Worm (Caenorhabditis elegans): Measurements from ENCODE around the gene F23B12.4.
A peak's percentile ranks its signal among the peaks of the same experiment; 100 is the strongest.

The F23B12.4 gene

ce11 chrV:14440841-14441240 is at the start of gene F23B12.4:
Gene F23B12.4 (plus strand): TSS chrV:14441141.
- TF ChIP-seq him-1 (tag; optimal IDR thresholded peaks at IDR 0.05) = no peak
- no peak for TF ChIP-seq dao-5 (tag; optimal IDR thresholded peaks at IDR 0.05)

- TF ChIP-seq him-1 (tag; optimal IDR thresholded peaks at IDR 0.05) = no peak
- no peak for TF ChIP-seq W03F9.2 (tag; optimal IDR thresholded peaks at IDR 0.05)
- TF ChIP-seq dao-5 (tag; optimal IDR thresholded peaks at IDR 0.05) = no peak
These were observed 49.1 kb upstream of the F23B12.4 start, which contains the start of gene C15H11.10 for ce11 chrV:14391830-14392229. Gene C15H11.10 (plus strand): TSS chrV:14392130.

ce11 chrV:14393504-14393903 is 47.4 kb upstream of the F23B12.4 start, which contains the start of gene C15H11.1:
Gene C15H11.1 (plus strand): TSS chrV:14393804.
- TF ChIP-seq W03F9.2 (tag; optimal IDR thresholded peaks at IDR 0.05) (no peak), him-1 (tag; optimal IDR thresholded peaks at IDR 0.05) (no peak), dao-5 (tag; optimal IDR thresholded peaks at IDR 0.05) (no peak)

ce11 chrV:14394743-14395142 is 46.2 kb upstream of the F23B12.4 start, which contains the start of gene C15H11.13:
Gene C15H11.13 (plus strand): TSS chrV:14395043.
- TF ChIP-seq dao-5 (tag; optimal IDR thresholded peaks at IDR 0.05) = no peak
- no peak for TF ChIP-seq W03F9.2 (tag; optimal IDR thresholded peaks at IDR 0.05)
- no peak for TF ChIP-seq him-1 (tag; optimal IDR thresholded peaks at IDR 0.05)

DNA sequence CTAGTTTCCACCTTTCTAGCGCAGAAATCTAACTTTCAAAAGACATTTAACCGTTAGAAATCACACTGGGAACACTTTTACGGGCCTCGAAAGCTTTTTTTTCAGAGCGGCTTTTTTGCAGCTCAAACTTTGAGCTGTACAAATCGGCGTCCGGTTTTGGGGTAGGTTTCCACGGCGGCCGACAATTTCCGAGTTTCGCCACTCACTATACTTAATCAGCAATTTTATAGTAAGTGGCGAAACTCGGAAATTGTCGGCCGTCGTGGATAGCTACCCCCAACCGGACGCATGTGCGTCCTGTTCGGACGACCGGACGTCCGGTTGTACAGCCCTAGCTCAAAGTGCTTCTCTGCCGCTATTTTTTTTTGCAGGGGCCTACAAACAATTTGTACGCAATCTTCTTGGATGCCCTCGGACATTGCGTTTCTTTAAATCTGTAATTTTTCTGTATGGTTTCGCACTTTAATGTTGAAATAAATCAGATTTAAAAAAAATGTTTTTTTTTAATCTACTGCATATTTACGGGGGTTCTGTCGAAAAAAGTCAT is 44.7 kb upstream of the F23B12.4 start:
- TF ChIP-seq W03F9.2 (tag; optimal IDR thresholded peaks at IDR 0.05) = no peak
- TF ChIP-seq him-1 (tag; optimal IDR thresholded peaks at IDR 0.05) = no peak
- no peak for TF ChIP-seq dao-5 (tag; optimal IDR thresholded peaks at IDR 0.05)

ce11 chrV:14405647-14406046 is 35.3 kb upstream of the F23B12.4 start:
- TF ChIP-seq him-1 (tag; optimal IDR thresholded peaks at IDR 0.05) (no peak), W03F9.2 (tag; optimal IDR thresholded peaks at IDR 0.05) (no peak), dao-5 (tag; optimal IDR thresholded peaks at IDR 0.05) (no peak)

DNA sequence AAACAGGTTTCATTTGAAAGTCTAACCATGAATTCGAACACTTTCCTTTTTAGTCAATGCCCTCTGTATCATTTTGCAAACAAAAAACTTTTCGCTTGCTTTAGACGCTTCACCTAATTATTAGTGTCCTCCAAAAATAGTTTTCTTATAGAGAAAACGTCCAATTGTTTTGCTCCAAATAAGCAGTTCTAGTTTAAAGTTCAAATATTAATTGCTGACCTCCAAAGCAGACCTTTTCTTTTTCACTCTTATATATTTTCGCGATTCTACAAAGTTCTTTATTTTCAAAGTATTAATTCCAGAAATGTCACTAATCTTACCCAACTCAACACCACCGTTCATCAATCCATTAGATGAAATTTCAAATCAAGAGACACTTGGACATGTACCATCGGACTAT is 32.2 kb upstream of the F23B12.4 start, which contains the start of gene gnrr-2:
Gene gnrr-2, plus strand, starts transcription at position 301 of the 400 bp plus-strand sequence.
- TF ChIP-seq him-1 (tag; optimal IDR thresholded peaks at IDR 0.05) (no peak), W03F9.2 (tag; optimal IDR thresholded peaks at IDR 0.05) (no peak), dao-5 (tag; optimal IDR thresholded peaks at IDR 0.05) (no peak)

DNA sequence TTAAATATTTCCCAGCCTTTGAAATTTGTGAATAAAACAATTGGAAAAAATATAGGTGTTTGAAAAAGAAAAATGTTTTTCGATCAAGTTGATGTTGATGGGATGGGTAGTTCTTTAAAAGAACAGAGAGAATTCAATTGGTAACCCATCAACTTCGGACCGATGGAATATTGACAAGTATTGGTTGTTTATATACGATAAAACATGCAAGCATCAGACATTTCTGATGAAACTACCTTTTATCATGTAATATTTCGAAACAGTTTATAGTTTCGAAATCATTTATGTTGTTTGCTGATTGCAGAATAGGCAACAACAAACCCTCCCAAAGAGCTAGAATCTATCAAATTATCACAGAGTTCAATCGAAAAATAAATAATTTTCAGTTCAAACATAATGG is 31.0 kb upstream of the F23B12.4 start:
- no peak for TF ChIP-seq W03F9.2 (tag; optimal IDR thresholded peaks at IDR 0.05)
- TF ChIP-seq dao-5 (tag; optimal IDR thresholded peaks at IDR 0.05) = no peak
- TF ChIP-seq him-1 (tag; optimal IDR thresholded peaks at IDR 0.05) = no peak

DNA sequence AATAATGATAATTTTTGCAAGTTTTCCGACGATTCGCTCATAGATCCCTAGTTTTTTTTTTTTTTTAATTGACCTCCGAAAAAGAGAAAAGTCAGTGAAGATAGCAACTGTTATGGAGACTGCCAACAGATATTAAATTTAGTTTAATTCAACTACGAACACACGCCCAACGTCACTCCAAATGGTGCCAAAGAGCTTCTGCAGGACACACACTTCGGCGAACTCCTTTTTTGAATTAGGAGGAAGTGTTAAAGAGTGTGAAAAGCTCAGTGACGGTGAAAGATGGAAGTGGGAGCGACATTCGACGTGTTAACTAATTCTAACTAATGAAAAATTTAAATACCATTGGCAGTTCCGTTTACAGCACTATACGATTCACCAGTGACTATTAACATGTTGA is 29.0 kb upstream of the F23B12.4 start:
- TF ChIP-seq dao-5 (tag; optimal IDR thresholded peaks at IDR 0.05) (no peak), him-1 (tag; optimal IDR thresholded peaks at IDR 0.05) (no peak), W03F9.2 (tag; optimal IDR thresholded peaks at IDR 0.05) (no peak)

ce11 chrV:14414032-14414431 is 26.9 kb upstream of the F23B12.4 start:
- TF ChIP-seq dao-5 (tag; optimal IDR thresholded peaks at IDR 0.05) = no peak

DNA sequence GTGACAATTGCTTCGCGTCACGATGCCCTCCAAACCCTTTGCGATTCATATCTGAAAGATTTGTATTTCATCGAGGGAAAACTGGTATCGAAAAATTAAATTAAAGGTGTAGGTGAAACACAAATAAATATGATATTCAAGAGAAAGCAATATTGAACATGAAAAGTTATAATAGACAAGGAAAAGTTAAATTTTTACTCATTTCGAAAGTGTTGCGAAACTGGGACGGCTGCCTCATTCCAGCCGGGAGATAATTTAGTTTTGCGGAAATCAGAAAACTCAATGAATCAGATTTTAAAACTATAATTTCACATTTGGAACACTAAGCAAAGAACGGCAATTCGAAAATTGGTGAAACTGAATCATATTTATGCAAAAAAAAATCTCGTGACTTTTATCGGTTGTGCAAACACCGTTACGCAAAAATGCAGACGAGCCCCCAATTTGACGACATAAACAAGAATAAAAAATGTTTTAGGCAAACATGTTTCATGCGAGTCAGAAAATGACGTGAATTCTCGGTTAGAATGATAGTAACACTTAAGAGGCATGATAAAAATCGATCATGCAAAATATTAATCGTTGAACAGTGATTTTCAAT is 25.9 kb upstream of the F23B12.4 start, which contains the start of the genes nxf-1 and C15H11.11:
Gene nxf-1, minus strand, starts transcription at position 51 of the 601 bp plus-strand sequence.
Gene C15H11.11, plus strand, starts transcription at position 536 of the 601 bp plus-strand sequence.
- no peak for TF ChIP-seq him-1 (tag; optimal IDR thresholded peaks at IDR 0.05)
- peak; percentile 68 for TF ChIP-seq W03F9.2 (tag; optimal IDR thresholded peaks at IDR 0.05)
- TF ChIP-seq dao-5 (tag; optimal IDR thresholded peaks at IDR 0.05) = no peak

ce11 chrV:14417735-14418134 is 23.2 kb upstream of the F23B12.4 start, which contains the start of the genes nxf-2 and set-31:
Gene nxf-2 (minus strand): TSS chrV:14417835.
Gene set-31 (plus strand): TSS chrV:14417903.
- no peak for TF ChIP-seq W03F9.2 (tag; optimal IDR thresholded peaks at IDR 0.05)
- no peak for TF ChIP-seq dao-5 (tag; optimal IDR thresholded peaks at IDR 0.05)
- TF ChIP-seq him-1 (tag; optimal IDR thresholded peaks at IDR 0.05) = no peak

DNA sequence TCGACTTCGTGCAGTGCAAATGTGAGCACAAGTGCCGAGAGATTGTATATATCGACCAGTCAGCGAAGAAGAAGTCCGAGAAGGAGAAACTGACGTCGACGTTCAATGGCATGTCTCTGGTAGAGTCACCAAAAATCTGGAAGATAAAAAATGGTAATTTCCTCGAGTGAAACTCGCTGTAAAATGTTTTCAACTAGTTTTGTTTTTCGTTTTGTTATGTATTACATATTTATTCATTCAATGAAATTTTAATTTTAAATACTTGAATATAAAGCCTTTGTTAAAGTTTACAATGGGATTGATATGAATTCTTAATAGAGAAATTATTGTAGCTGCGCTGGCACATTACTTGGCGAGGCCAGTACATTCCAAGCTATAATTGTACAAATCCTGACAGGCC is 21.1 kb upstream of the F23B12.4 start:
- no peak for TF ChIP-seq dao-5 (tag; optimal IDR thresholded peaks at IDR 0.05)

- TF ChIP-seq him-1 (tag; optimal IDR thresholded peaks at IDR 0.05) (no peak), W03F9.2 (tag; optimal IDR thresholded peaks at IDR 0.05) (no peak), dao-5 (tag; optimal IDR thresholded peaks at IDR 0.05) (no peak)
These were observed 19.6 kb upstream of the F23B12.4 start, which contains the start of gene dhs-22 for ce11 chrV:14421325-14421724. Gene dhs-22 (minus strand): TSS chrV:14421440.

ce11 chrV:14422317-14422716 is 18.6 kb upstream of the F23B12.4 start, which contains the start of gene pas-1:
Gene pas-1 (minus strand): TSS chrV:14422618.
- TF ChIP-seq him-1 (tag; optimal IDR thresholded peaks at IDR 0.05) (no peak), dao-5 (tag; optimal IDR thresholded peaks at IDR 0.05) (no peak), W03F9.2 (tag; optimal IDR thresholded peaks at IDR 0.05) (no peak)
